Worm (Caenorhabditis elegans): Measurements from ENCODE around the gene R07E5.5.

R07E5.5 gene

DNA sequence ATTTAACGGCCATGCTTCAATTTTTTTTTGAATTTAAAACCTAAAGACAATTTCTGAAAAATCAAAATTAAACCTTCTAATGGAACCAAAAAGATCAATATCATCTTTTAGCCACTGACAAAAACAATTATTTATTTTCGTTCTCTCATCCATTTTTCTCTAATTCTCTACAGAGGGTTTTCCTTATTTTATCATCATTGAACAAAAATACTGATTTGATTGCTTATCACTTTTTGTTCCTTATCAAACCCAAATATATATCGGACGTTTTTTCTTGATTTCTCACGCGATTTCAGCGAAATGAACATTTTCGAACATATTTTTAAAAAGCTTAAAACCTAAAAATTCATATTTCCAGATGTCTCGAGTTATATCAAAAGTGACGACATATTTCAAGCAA is 15.9 kb downstream of the R07E5.5 start, which contains the start of gene mpc-1 (continued):
- TF ChIP-seq egl-27 (tag; optimal IDR thresholded peaks at IDR 0.05), result no peak
- TF ChIP-seq ztf-11 (tag; optimal IDR thresholded peaks at IDR 0.05), result no peak
- no peak for TF ChIP-seq tlp-1 (tag; optimal IDR thresholded peaks at IDR 0.05)
- no peak for TF ChIP-seq tbx-2 (tag; optimal IDR thresholded peaks at IDR 0.05)

DNA sequence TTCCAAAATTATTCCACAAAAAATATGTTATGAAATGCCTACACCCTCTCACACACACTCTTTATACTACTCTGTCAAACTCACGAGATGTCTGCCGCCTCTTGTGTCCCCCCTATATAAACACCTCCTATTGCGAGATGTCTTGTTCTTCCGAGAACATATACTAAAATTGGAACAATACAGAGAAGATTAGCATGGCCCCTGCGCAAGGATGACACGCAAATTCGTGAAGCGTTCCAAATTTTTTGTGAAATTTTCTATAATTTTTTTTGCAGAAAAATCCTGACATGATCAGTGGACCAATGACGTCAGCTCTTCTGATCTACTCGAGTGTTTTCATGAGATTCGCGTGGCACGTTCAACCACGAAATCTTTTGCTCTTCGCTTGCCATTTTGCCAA is 16.8 kb downstream of the R07E5.5 start:
- peak; percentile 10 for TF ChIP-seq lir-3 (tag; optimal IDR thresholded peaks at IDR 0.05; ENCODE audit: poor library complexity)
- TF ChIP-seq unc-86 (tag; optimal IDR thresholded peaks at IDR 0.05), result peak; percentile 16
- TF ChIP-seq tbx-2 (tag; optimal IDR thresholded peaks at IDR 0.05), result peak; percentile 33
- TF ChIP-seq nhr-85 (tag), result peak; percentile 81
- peak; percentile 55 for TF ChIP-seq fkh-8 (tag; optimal IDR thresholded peaks at IDR 0.05)
- peak; percentile 33 for TF ChIP-seq irx-1 (tag; optimal IDR thresholded peaks at IDR 0.05)
- TF ChIP-seq elt-3 (tag; optimal IDR thresholded peaks at IDR 0.05), result peak in 1 of 6 experiments; percentile 16
- TF ChIP-seq lin-13 (GFP tag; optimal IDR thresholded peaks at IDR 0.05), result peak; percentile 9
- peak; percentile 11 for TF ChIP-seq fos-1 (tag; optimal IDR thresholded peaks at IDR 0.05)
- peak; percentile 5 for TF ChIP-seq aly-2 (tag; optimal IDR thresholded peaks at IDR 0.05)
- peak; percentile 55 for TF ChIP-seq snu-23 (GFP tag; optimal IDR thresholded peaks at IDR 0.05)
- peak; percentile 73 for TF ChIP-seq nhr-71 (tag; optimal IDR thresholded peaks at IDR 0.05)
- TF ChIP-seq F16B12.6 (tag; optimal IDR thresholded peaks at IDR 0.05), result peak; percentile 18
- TF ChIP-seq rnt-1 (tag; optimal IDR thresholded peaks at IDR 0.05), result peak; percentile 23
- peak; percentile 65 for TF ChIP-seq swsn-7 (tag; optimal IDR thresholded peaks at IDR 0.05)
- peak; percentile 50 for TF ChIP-seq mep-1 (tag; optimal IDR thresholded peaks at IDR 0.05)
- peak; percentile 13 for TF ChIP-seq sox-4 (tag; optimal IDR thresholded peaks at IDR 0.05)
- peak; percentile 67 for TF ChIP-seq lin-14 (GFP tag; optimal IDR thresholded peaks at IDR 0.05)
- peak; percentile 4 for TF ChIP-seq ceh-90 (tag; optimal IDR thresholded peaks at IDR 0.05)
- peak; percentile 34 for TF ChIP-seq ztf-4 (tag; optimal IDR thresholded peaks at IDR 0.05)
- TF ChIP-seq dpl-1 (GFP tag; optimal IDR thresholded peaks at IDR 0.05), result peak; percentile 9 to 41 (median 39)
- peak; percentile 51 for TF ChIP-seq xbp-1 (tag; optimal IDR thresholded peaks at IDR 0.05)
- peak; percentile 52 for TF ChIP-seq nhr-20 (tag; optimal IDR thresholded peaks at IDR 0.05)
- peak; percentile 65 for TF ChIP-seq dsc-1 (tag; optimal IDR thresholded peaks at IDR 0.05)
- TF ChIP-seq skn-1 (tag; optimal IDR thresholded peaks at IDR 0.05), result peak; percentile 33
- peak; percentile 82 for TF ChIP-seq nhr-47 (tag; optimal IDR thresholded peaks at IDR 0.05)
- TF ChIP-seq lsy-2 (tag; optimal IDR thresholded peaks at IDR 0.05), result peak; percentile 40 to 51
- 0 out of 2 replicates have a peak, but pooled peaks have one; percentile 37 for TF ChIP-seq ceh-88 (GFP tag; IDR thresholded peaks at IDR 0.05)
- peak; percentile 98 for TF ChIP-seq snpc-4 (tag; optimal IDR thresholded peaks at IDR 0.05)
- TF ChIP-seq zip-4 (GFP tag; optimal IDR thresholded peaks at IDR 0.05), result peak; percentile 53
- TF ChIP-seq nhr-19 (GFP tag; conservative IDR thresholded peaks at IDR 0.05), result peak; percentile 86
- peak; percentile 3 to 46 for TF ChIP-seq lin-35 (GFP tag; optimal IDR thresholded peaks at IDR 0.05)
- TF ChIP-seq isw-1 (GFP tag; IDR thresholded peaks at IDR 0.05), result peak; percentile 41
- peak; percentile 37 to 54 for TF ChIP-seq efl-1 (optimal IDR thresholded peaks at IDR 0.05)
- TF ChIP-seq efl-1 (GFP tag; optimal IDR thresholded peaks at IDR 0.05 in 1 of 2), result peak; percentile 37 to 91
- TF ChIP-seq C16A3.4 (tag; optimal IDR thresholded peaks at IDR 0.05), result peak; percentile 47
- TF ChIP-seq grh-1 (GFP tag; IDR thresholded peaks at IDR 0.05), result peak; percentile 47; the same call in 1 of the 2 replicates
- peak; percentile 66 for TF ChIP-seq nhr-90 (tag; optimal IDR thresholded peaks at IDR 0.05; ENCODE audit: poor library complexity)
- peak; percentile 17 for TF ChIP-seq elt-2 (tag; optimal IDR thresholded peaks at IDR 0.05)

Measured in whole organism, L1 larva.